Worm (Caenorhabditis elegans) whole organism, mixed stage, embryonic: Measurements from ENCODE around the gene T22C8.1.

Experiments
- M03D4.4 ChIP-seq: sonication (generic microtip); optimal IDR thresholded peaks from 2 replicates; lab custom pipeline; 2017; ENCODE audit warnings: mild to moderate bottlenecking, missing genetic modification characterization, missing compliant biosample characterization
- ceh-39 ChIP-seq: fragments of 150-350 bp; optimal IDR thresholded peaks from 2 replicates; lab custom pipeline; 2014; ENCODE audit warnings: missing biosample characterization, missing genetic modification characterization
- ceh-43 ChIP-seq: fragments of 200-800 bp; sonication (Bioruptor generic); optimal IDR thresholded peaks from 2 replicates; lab custom pipeline; 2018; ENCODE audit warnings: mild to moderate bottlenecking, missing genetic modification characterization, moderate library complexity, missing compliant biosample characterization
- elt-1 ChIP-seq: sonication (generic microtip); optimal IDR thresholded peaks from 2 replicates; lab custom pipeline; 2017; ENCODE audit warnings: missing genetic modification characterization, mild to moderate bottlenecking, missing compliant biosample characterization, antibody characterized with exemption, moderate library complexity, borderline replicate concordance; ENCODE audit not compliant: insufficient read depth
- elt-3 ChIP-seq: fragments of 150-350 bp; optimal IDR thresholded peaks from 2 replicates; lab custom pipeline; 2014; ENCODE audit warnings: missing biosample characterization, missing genetic modification characterization
- nhr-12 ChIP-seq: fragments of 150-350 bp; optimal IDR thresholded peaks from 2 replicates; lab custom pipeline; 2014; ENCODE audit warnings: missing biosample characterization, missing genetic modification characterization
- nhr-76 ChIP-seq: sonication (generic microtip); optimal IDR thresholded peaks from 2 replicates; lab custom pipeline; 2017; ENCODE audit warnings: missing biosample characterization, missing genetic modification characterization
- pha-4 ChIP-seq: fragments of 150-350 bp; optimal IDR thresholded peaks from 2 replicates; lab custom pipeline; 2018; ENCODE audit warnings: missing biosample characterization, missing genetic modification reagents, missing genetic modification characterization
- snpc-4 ChIP-seq: fragments of 150-350 bp; optimal IDR thresholded peaks from 2 replicates; lab custom pipeline; 2014; ENCODE audit warnings: missing biosample characterization, missing genetic modification characterization
- unc-39 ChIP-seq: fragments of 150-350 bp; optimal IDR thresholded peaks from 2 replicates; lab custom pipeline; 2014; ENCODE audit warnings: missing biosample characterization, missing genetic modification characterization
- unc-62 ChIP-seq: fragments of 150-350 bp; optimal IDR thresholded peaks from 2 replicates; lab custom pipeline; 2014; ENCODE audit warnings: missing biosample characterization, missing genetic modification reagents, missing genetic modification characterization
- zip-8 ChIP-seq: fragments of 150-350 bp; optimal IDR thresholded peaks from 2 replicates; lab custom pipeline; 2014; ENCODE audit warnings: missing biosample characterization, missing genetic modification characterization
- ztf-11 ChIP-seq: fragments of 150-350 bp; optimal IDR thresholded peaks from 2 replicates; lab custom pipeline; 2014; ENCODE audit warnings: missing biosample characterization, missing genetic modification characterization

DNA sequence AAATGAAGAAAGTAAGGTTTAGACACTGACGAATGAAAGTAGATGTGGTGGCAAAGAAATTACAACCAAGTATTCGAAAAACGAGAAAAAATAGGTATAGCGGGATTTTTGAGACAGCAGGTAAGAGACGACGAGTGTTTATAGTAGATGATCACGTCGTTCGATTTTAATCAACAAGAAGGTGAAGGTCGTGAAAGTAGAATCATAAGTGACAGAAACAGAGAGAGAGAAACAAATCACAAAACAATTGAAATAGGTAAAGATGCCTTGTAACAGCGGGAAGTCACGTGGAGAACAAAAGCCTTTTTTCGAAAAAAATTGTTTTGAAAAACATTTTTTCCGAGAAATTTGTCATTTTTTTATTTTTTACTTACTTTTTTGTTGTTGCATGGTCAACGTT is 17.5 kb downstream of the T22C8.1 start, which contains the start of gene T22C8.6:
- TF ChIP-seq unc-62 (GFP tag; lab: Kevin White, UChicago) (no peak), ceh-43 (GFP tag; lab: Kevin White, UChicago) (no peak), nhr-76 (tag; lab: Kevin White, UChicago) (no peak), nhr-12 (no peak), zip-8 (tag; lab: Kevin White, UChicago) (no peak), unc-39 (no peak), elt-1 (tag; lab: Kevin White, UChicago) (no peak), snpc-4 (tag; lab: Kevin White, UChicago) (no peak), pha-4 (tag; lab: Kevin White, UChicago) (no peak), elt-3 (tag; lab: Kevin White, UChicago) (no peak), ceh-39 (no peak), ztf-11 (tag; lab: Kevin White, UChicago) (no peak), M03D4.4 (tag; lab: Kevin White, UChicago) (no peak)
